Worm (Caenorhabditis elegans) whole organism, late embryonic: ENCODE data around the gene Y73C8B.9.

Experiments used
- C08G9.2 ChIP-seq: sonication (generic microtip); optimal IDR thresholded peaks from 2 replicates; lab custom pipeline; 2016; ENCODE audit warnings: mild to moderate bottlenecking, missing genetic modification characterization, moderate library complexity, missing compliant biosample characterization
- F13H6.1 ChIP-seq: sonication (generic microtip); optimal IDR thresholded peaks from 2 replicates; lab custom pipeline; 2016; ENCODE audit warnings: missing genetic modification characterization, missing compliant biosample characterization
- K02D7.2 ChIP-seq: sonication (generic microtip); optimal IDR thresholded peaks from 2 replicates; lab custom pipeline; 2017; ENCODE audit warnings: mild to moderate bottlenecking, missing genetic modification characterization, missing compliant biosample characterization
- K09A11.1 ChIP-seq: sonication (generic microtip); optimal IDR thresholded peaks from 2 replicates; lab custom pipeline; 2017; ENCODE audit warnings: antibody characterized with exemption, mild to moderate bottlenecking, missing genetic modification characterization, missing compliant biosample characterization; ENCODE audit not compliant: insufficient read depth
- ahr-1 ChIP-seq: sonication (generic microtip); optimal IDR thresholded peaks from 2 replicates; lab custom pipeline; 2016; ENCODE audit warnings: missing genetic modification characterization, missing compliant biosample characterization
- ceh-14 ChIP-seq: sonication (generic microtip); optimal IDR thresholded peaks from 2 replicates; lab custom pipeline; 2016; ENCODE audit warnings: missing genotype, missing genetic modification characterization, missing compliant biosample characterization
- ceh-18 ChIP-seq: sonication (generic microtip); optimal IDR thresholded peaks from 2 replicates; lab custom pipeline; 2016; ENCODE audit warnings: missing genetic modification characterization, missing compliant biosample characterization
- ceh-2 ChIP-seq: sonication (generic microtip); optimal IDR thresholded peaks from 2 replicates; lab custom pipeline; 2016; ENCODE audit warnings: missing genotype, missing genetic modification characterization, missing compliant biosample characterization
- ceh-22 ChIP-seq: sonication (generic microtip); optimal IDR thresholded peaks from 2 replicates; lab custom pipeline; 2017; ENCODE audit warnings: missing biosample characterization, missing genetic modification characterization
- ceh-24 ChIP-seq: sonication (generic microtip); optimal IDR thresholded peaks from 2 replicates; lab custom pipeline; 2016; ENCODE audit warnings: mild to moderate bottlenecking, missing genetic modification characterization, missing compliant biosample characterization
- ceh-30 ChIP-seq: fragments of 150-350 bp; optimal IDR thresholded peaks from 2 replicates; lab custom pipeline; 2014; ENCODE audit warnings: missing biosample characterization, missing genetic modification characterization
- ceh-31 ChIP-seq: sonication (generic microtip); optimal IDR thresholded peaks from 2 replicates; lab custom pipeline; 2016; ENCODE audit warnings: missing genetic modification characterization, missing compliant biosample characterization
- ceh-34 ChIP-seq: sonication (generic microtip); optimal IDR thresholded peaks from 2 replicates; lab custom pipeline; 2016; ENCODE audit warnings: mild to moderate bottlenecking, missing genetic modification characterization, missing compliant biosample characterization
- ceh-45 ChIP-seq: fragments of 200-800 bp; sonication (Bioruptor generic); IDR thresholded peaks from 2 replicates; pipeline ENCODE4 v1.3.6; 2022; ENCODE audit warnings: missing genetic modification reagents, missing genetic modification characterization, missing compliant biosample characterization
- ceh-48 ChIP-seq: sonication (generic microtip); optimal IDR thresholded peaks from 2 replicates; lab custom pipeline; 2016; ENCODE audit warnings: missing genetic modification characterization, inconsistent platforms, missing compliant biosample characterization
- ceh-6 ChIP-seq: fragments of 200-800 bp; sonication (Bioruptor generic); optimal IDR thresholded peaks from 2 replicates; lab custom pipeline; 2018; ENCODE audit warnings: mild to moderate bottlenecking, missing genetic modification characterization, missing compliant biosample characterization
- dmd-4 ChIP-seq: sonication (generic microtip); optimal IDR thresholded peaks from 2 replicates; lab custom pipeline; 2016; ENCODE audit warnings: borderline replicate concordance, missing genetic modification characterization, missing compliant biosample characterization
- elt-4 ChIP-seq: sonication (generic microtip); optimal IDR thresholded peaks from 2 replicates; lab custom pipeline; 2016; ENCODE audit warnings: missing genetic modification characterization, missing compliant biosample characterization
- ets-4 ChIP-seq: sonication (generic microtip); optimal IDR thresholded peaks from 2 replicates; lab custom pipeline; 2016; ENCODE audit warnings: missing genetic modification characterization, missing compliant biosample characterization
- fkh-10 ChIP-seq: fragments of 150-350 bp; optimal IDR thresholded peaks from 2 replicates; lab custom pipeline; 2014; ENCODE audit warnings: missing biosample characterization, missing genetic modification reagents, missing genetic modification characterization
- fkh-6 ChIP-seq: sonication (generic microtip); optimal IDR thresholded peaks from 2 replicates; lab custom pipeline; 2016; ENCODE audit warnings: missing genetic modification characterization, missing compliant biosample characterization
- gmeb-2 ChIP-seq: sonication (generic microtip); optimal IDR thresholded peaks from 2 replicates; lab custom pipeline; 2016; ENCODE audit warnings: missing genetic modification characterization, inconsistent platforms, missing compliant biosample characterization
- hlh-30 ChIP-seq: sonication (generic microtip); optimal IDR thresholded peaks from 2 replicates; lab custom pipeline; 2017; ENCODE audit warnings: antibody characterized with exemption, missing genetic modification characterization, missing compliant biosample characterization; ENCODE audit not compliant: insufficient read depth
- hlh-6 ChIP-seq: sonication (generic microtip); optimal IDR thresholded peaks from 2 replicates; lab custom pipeline; 2016; ENCODE audit warnings: missing genotype, missing genetic modification characterization, missing compliant biosample characterization
- hlh-8 ChIP-seq: sonication (generic microtip); optimal IDR thresholded peaks from 2 replicates; lab custom pipeline; 2016; ENCODE audit warnings: missing genotype, missing genetic modification characterization, missing compliant biosample characterization
- lim-6 ChIP-seq: sonication (generic microtip); optimal IDR thresholded peaks from 2 replicates; lab custom pipeline; 2016; ENCODE audit warnings: missing genetic modification characterization, missing compliant biosample characterization
- madf-2 ChIP-seq: sonication (generic microtip); optimal IDR thresholded peaks from 2 replicates; lab custom pipeline; 2017; ENCODE audit warnings: missing genetic modification characterization, missing compliant biosample characterization
- mec-3 ChIP-seq: sonication (generic microtip); optimal IDR thresholded peaks from 2 replicates; lab custom pipeline; 2016; ENCODE audit warnings: borderline replicate concordance, missing genetic modification characterization, missing compliant biosample characterization
- nhr-232 ChIP-seq: sonication (generic microtip); optimal IDR thresholded peaks from 2 replicates; lab custom pipeline; 2016; ENCODE audit warnings: missing genetic modification characterization, missing compliant biosample characterization
- npax-4 ChIP-seq: sonication (generic microtip); optimal IDR thresholded peaks from 2 replicates; lab custom pipeline; 2016; ENCODE audit warnings: missing genetic modification characterization, missing compliant biosample characterization
- odd-2 ChIP-seq: sonication (generic microtip); optimal IDR thresholded peaks from 2 replicates; lab custom pipeline; 2017; ENCODE audit warnings: antibody characterized with exemption, mild to moderate bottlenecking, missing genetic modification characterization, missing compliant biosample characterization
- pag-3 ChIP-seq: sonication (generic microtip); optimal IDR thresholded peaks from 2 replicates; lab custom pipeline; 2016; ENCODE audit warnings: missing compliant biosample characterization, missing genetic modification characterization, borderline replicate concordance
- pat-9 ChIP-seq: fragments of 200-800 bp; sonication (Bioruptor generic); optimal IDR thresholded peaks from 2 replicates; lab custom pipeline; 2018; ENCODE audit warnings: mild to moderate bottlenecking, missing genetic modification characterization, moderate library complexity, missing compliant biosample characterization
- pha-2 ChIP-seq: sonication (generic microtip); optimal IDR thresholded peaks from 2 replicates; lab custom pipeline; 2017; ENCODE audit warnings: mild to moderate bottlenecking, missing genetic modification characterization, missing compliant biosample characterization
- pqm-1 ChIP-seq: sonication (generic microtip); optimal IDR thresholded peaks from 2 replicates; lab custom pipeline; 2016; ENCODE audit warnings: missing genetic modification characterization, missing compliant biosample characterization
- ref-2 ChIP-seq: sonication (generic microtip); optimal IDR thresholded peaks from 2 replicates; lab custom pipeline; 2016; ENCODE audit warnings: missing genetic modification characterization, missing compliant biosample characterization
- rnt-1 ChIP-seq: sonication (generic microtip); optimal IDR thresholded peaks from 2 replicates; lab custom pipeline; 2016; ENCODE audit warnings: missing genetic modification characterization, missing compliant biosample characterization
- sdc-2 ChIP-seq: sonication (generic microtip); optimal IDR thresholded peaks from 2 replicates; lab custom pipeline; 2016; ENCODE audit warnings: missing genotype, missing genetic modification characterization, missing compliant biosample characterization
- syd-9 ChIP-seq: sonication (generic microtip); optimal IDR thresholded peaks from 2 replicates; lab custom pipeline; 2016; ENCODE audit warnings: mild to moderate bottlenecking, missing genetic modification characterization, moderate library complexity, missing compliant biosample characterization
- tbx-7 ChIP-seq: sonication (generic microtip); optimal IDR thresholded peaks from 2 replicates; lab custom pipeline; 2016; ENCODE audit warnings: missing genotype, missing genetic modification characterization, missing compliant biosample characterization
- ttx-3 ChIP-seq: sonication (generic microtip); optimal IDR thresholded peaks from 2 replicates; lab custom pipeline; 2016; ENCODE audit warnings: missing genetic modification reagents, missing genetic modification characterization, missing compliant biosample characterization
- unc-42 ChIP-seq: sonication (generic microtip); optimal IDR thresholded peaks from 2 replicates; lab custom pipeline; 2016; ENCODE audit warnings: missing genotype, missing genetic modification characterization, missing compliant biosample characterization
- unc-55 ChIP-seq: sonication (generic microtip); optimal IDR thresholded peaks from 2 replicates; lab custom pipeline; 2017; ENCODE audit warnings: missing biosample characterization, missing genetic modification reagents, missing genetic modification characterization
- unc-86 ChIP-seq: sonication (generic microtip); optimal IDR thresholded peaks from 2 replicates; lab custom pipeline; 2016; ENCODE audit warnings: missing genetic modification characterization, missing compliant biosample characterization
- zip-5 ChIP-seq: sonication (generic microtip); optimal IDR thresholded peaks from 2 replicates; lab custom pipeline; 2016; ENCODE audit warnings: missing genetic modification characterization, missing compliant biosample characterization

Gene Y73C8B.9

DNA sequence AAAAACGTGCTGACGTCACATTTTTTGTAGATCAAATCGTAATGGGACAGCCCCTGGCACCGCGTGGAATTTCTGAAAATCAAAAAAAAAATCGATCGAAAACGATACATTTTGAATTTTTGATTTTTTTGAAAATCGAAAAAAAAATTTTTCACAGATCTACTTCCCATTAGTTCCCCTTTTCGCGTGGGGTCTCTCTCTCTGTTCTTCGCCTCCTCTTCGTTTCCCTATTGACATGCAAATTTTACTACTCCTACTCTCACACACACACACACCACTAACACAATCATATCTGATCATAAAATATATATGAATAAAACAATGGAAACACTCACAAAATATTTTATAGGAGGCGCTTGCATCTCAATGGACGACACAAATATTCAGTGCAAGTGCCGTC lies 25.2 kb downstream of the Y73C8B.9 start (continued):
- TF ChIP-seq ceh-24 (no peak), zip-5 (tag; lab: Kevin White, UChicago) (peak; percentile 64), hlh-30 (tag; lab: Kevin White, UChicago) (no peak), syd-9 (no peak), elt-4 (tag; lab: Kevin White, UChicago) (no peak), lim-6 (tag; lab: Kevin White, UChicago) (peak; percentile 29), unc-42 (tag; lab: Kevin White, UChicago) (no peak), hlh-8 (tag; lab: Kevin White, UChicago) (no peak), pag-3 (tag; lab: Kevin White, UChicago) (no peak), unc-86 (tag; lab: Kevin White, UChicago) (no peak), pha-2 (tag; lab: Kevin White, UChicago) (no peak), ceh-45 (GFP tag; lab: Robert Waterston, UW) (no peak), pat-9 (tag; lab: Kevin White, UChicago) (no peak), ceh-6 (GFP tag; lab: Kevin White, UChicago) (no peak), rnt-1 (tag; lab: Kevin White, UChicago) (peak; percentile 12), gmeb-2 (tag; lab: Kevin White, UChicago) (no peak), hlh-6 (tag; lab: Kevin White, UChicago) (no peak), ahr-1 (no peak), K09A11.1 (tag; lab: Kevin White, UChicago) (no peak), sdc-2 (tag; lab: Kevin White, UChicago) (no peak), ceh-31 (tag; lab: Kevin White, UChicago) (peak; percentile 76), ets-4 (tag; lab: Kevin White, UChicago) (no peak), madf-2 (no peak), ceh-48 (tag; lab: Kevin White, UChicago) (no peak), tbx-7 (tag; lab: Kevin White, UChicago) (peak; percentile 28), mec-3 (tag; lab: Kevin White, UChicago) (no peak), nhr-232 (tag; lab: Kevin White, UChicago) (no peak), ceh-30 (tag; lab: Kevin White, UChicago) (no peak), fkh-6 (tag; lab: Kevin White, UChicago) (peak; percentile 27), unc-55 (no peak), ceh-18 (tag; lab: Kevin White, UChicago) (no peak), ref-2 (tag; lab: Kevin White, UChicago) (peak; percentile 60), K02D7.2 (no peak), dmd-4 (tag; lab: Kevin White, UChicago) (no peak), odd-2 (tag; lab: Kevin White, UChicago) (no peak), ceh-22 (no peak), ceh-2 (tag; lab: Kevin White, UChicago) (peak; percentile 47), ttx-3 (tag; lab: Kevin White, UChicago) (no peak), npax-4 (tag; lab: Kevin White, UChicago) (no peak), F13H6.1 (no peak), ceh-14 (peak; percentile 25), ceh-34 (no peak), C08G9.2 (tag; lab: Kevin White, UChicago) (peak; percentile 69), fkh-10 (GFP tag; lab: Kevin White, UChicago) (no peak), pqm-1 (no peak)
